Fruit fly (Drosophila melanogaster) whole organism, wandering third instar larva: ENCODE results near the gene Acp33A.

ENCODE experiments used
- Abd-B ChIP-seq: fragments of >200 bp; optimal IDR thresholded peaks from 2 replicates; lab custom pipeline; 2017; ENCODE audit warnings: missing biosample characterization, missing genetic modification characterization
- CG32264 ChIP-seq: fragments of 200-800 bp; sonication (Bioruptor generic); optimal IDR thresholded peaks from 2 replicates; lab custom pipeline; 2016; ENCODE audit warnings: missing biosample characterization, missing genetic modification characterization
- CG9705 ChIP-seq: fragments of 200-800 bp; sonication (Bioruptor generic); optimal IDR thresholded peaks from 2 replicates; lab custom pipeline; 2018; ENCODE audit warnings: missing biosample characterization, mild to moderate bottlenecking, missing genetic modification characterization
- CrebA ChIP-seq: fragments of 200-800 bp; sonication (Bioruptor generic); optimal IDR thresholded peaks from 2 replicates; lab custom pipeline; 2016; ENCODE audit warnings: missing biosample characterization, mild to moderate bottlenecking, missing genetic modification characterization, borderline replicate concordance
- Dfd ChIP-seq: fragments of >200 bp; optimal IDR thresholded peaks from 2 replicates; lab custom pipeline; 2017; ENCODE audit warnings: missing biosample characterization, missing genetic modification characterization
- Dif ChIP-seq: fragments of 200-275, 200-300 bp; sonication (Bioruptor generic); optimal IDR thresholded peaks from 2 replicates; lab custom pipeline; 2018; ENCODE audit warnings: missing biosample characterization, missing genetic modification characterization; ENCODE audit not compliant: partially characterized antibody
- GATAd ChIP-seq: sonication (Bioruptor generic); optimal IDR thresholded peaks from 2 replicates; lab custom pipeline; 2016; ENCODE audit warnings: missing biosample characterization, missing genetic modification characterization
- HLH106 ChIP-seq: fragments of 200-800 bp; optimal IDR thresholded peaks from 3 replicates; lab custom pipeline; 2019; ENCODE audit warnings: missing biosample characterization, mild to moderate bottlenecking, missing genetic modification characterization, moderate library complexity
- Hnf4 ChIP-seq: fragments of 200-800 bp; sonication (Bioruptor generic); optimal IDR thresholded peaks from 2 replicates; lab custom pipeline; 2016; ENCODE audit warnings: missing biosample characterization, mild to moderate bottlenecking, missing genetic modification characterization
- Hr78 ChIP-seq: fragments of >200 bp; optimal IDR thresholded peaks from 2 replicates; lab custom pipeline; 2017; ENCODE audit warnings: missing biosample characterization, missing genetic modification characterization
- Hr83 ChIP-seq: fragments of 200-300 bp; sonication (Bioruptor generic); optimal IDR thresholded peaks from 2 replicates; lab custom pipeline; 2016; ENCODE audit warnings: missing biosample characterization, mild to moderate bottlenecking, missing genetic modification characterization, moderate library complexity; ENCODE audit not compliant: poor library complexity, severe bottlenecking
- Jra ChIP-seq: sonication (Bioruptor generic); optimal IDR thresholded peaks from 2 replicates; lab custom pipeline; 2016; ENCODE audit warnings: missing biosample characterization, missing genetic modification characterization
- Mio ChIP-seq: sonication (Bioruptor generic); optimal IDR thresholded peaks from 2 replicates; lab custom pipeline; 2016; ENCODE audit warnings: missing biosample characterization, missing genetic modification characterization
- Myc ChIP-seq: fragments of >200 bp; optimal IDR thresholded peaks from 2 replicates; lab custom pipeline; 2017
- N ChIP-seq: fragments of >200 bp; optimal IDR thresholded peaks from 2 replicates; lab custom pipeline; 2018; ENCODE audit warnings: missing biosample characterization, missing external identifiers, missing genetic modification characterization
- OdsH ChIP-seq: fragments of 200-800 bp; sonication (Bioruptor generic); optimal IDR thresholded peaks from 2 replicates; lab custom pipeline; 2016; ENCODE audit warnings: missing biosample characterization, mild to moderate bottlenecking, missing genetic modification characterization
- Rel ChIP-seq, 2 experiments: fragments of 200-800 bp; sonication (Bioruptor generic) in 1 of 2; optimal IDR thresholded peaks; 2 replicates in 1 of 2; 3 replicates in 1 of 2; lab custom pipeline; 2016 to 2019; ENCODE audit warnings: mild to moderate bottlenecking in 2 of 2, missing biosample characterization in 2 of 2, missing genetic modification characterization in 2 of 2, moderate library complexity in 1 of 2
- Sp1 ChIP-seq: fragments of 200-800 bp; sonication (Bioruptor generic); optimal IDR thresholded peaks from 3 replicates; lab custom pipeline; 2019; ENCODE audit warnings: missing biosample characterization, mild to moderate bottlenecking, missing genetic modification characterization, moderate library complexity
- Vsx2 ChIP-seq: fragments of 200-300, 225-300 bp; sonication (Bioruptor generic); optimal IDR thresholded peaks from 2 replicates; lab custom pipeline; 2018; ENCODE audit warnings: missing biosample characterization, missing genetic modification characterization; ENCODE audit not compliant: partially characterized antibody
- br ChIP-seq: fragments of 200-800 bp; sonication (Bioruptor generic); optimal IDR thresholded peaks from 2 replicates; lab custom pipeline; 2016; ENCODE audit warnings: missing biosample characterization, missing genetic modification characterization
- brk ChIP-seq: fragments of 200-800 bp; sonication (Bioruptor generic); optimal IDR thresholded peaks from 2 replicates; lab custom pipeline; 2016; ENCODE audit warnings: missing biosample characterization, mild to moderate bottlenecking, missing genetic modification characterization
- dl ChIP-seq, 2 experiments: fragments of 175-275, 200-275 bp in 1 of 2; fragments of 200-275 bp in 1 of 2; sonication (Bioruptor generic); optimal IDR thresholded peaks; lab custom pipeline; 2018; ENCODE audit warnings: mild to moderate bottlenecking in 2 of 2, missing biosample characterization in 2 of 2, missing genetic modification characterization in 2 of 2, moderate library complexity in 2 of 2; ENCODE audit not compliant: partially characterized antibody in 2 of 2, insufficient read depth in 1 of 2
- ey ChIP-seq: fragments of 200-800 bp; sonication (Bioruptor generic); optimal IDR thresholded peaks from 2 replicates; lab custom pipeline; 2016; ENCODE audit warnings: missing biosample characterization, missing genetic modification characterization
- foxo ChIP-seq, 2 experiments: fragments of 200-800 bp; sonication (Bioruptor generic); optimal IDR thresholded peaks; 2 replicates in 1 of 2; 3 replicates in 1 of 2; lab custom pipeline; 2016 to 2017; ENCODE audit warnings: missing biosample characterization in 2 of 2, missing genetic modification characterization in 2 of 2
- h ChIP-seq: fragments of 200-800 bp; sonication (Bioruptor generic); optimal IDR thresholded peaks from 3 replicates; lab custom pipeline; 2016; ENCODE audit warnings: missing biosample characterization, mild to moderate bottlenecking, missing genetic modification characterization
- lola ChIP-seq: fragments of >200 bp; optimal IDR thresholded peaks from 2 replicates; lab custom pipeline; 2017; ENCODE audit warnings: missing biosample characterization, missing genetic modification characterization
- psq ChIP-seq: fragments of 200-800 bp; sonication (Bioruptor generic); optimal IDR thresholded peaks from 3 replicates; lab custom pipeline; 2017; ENCODE audit warnings: missing biosample characterization, mild to moderate bottlenecking, missing genetic modification characterization, moderate library complexity
- rgr ChIP-seq: fragments of 200-800 bp; sonication (Bioruptor generic); optimal IDR thresholded peaks from 3 replicates; lab custom pipeline; 2016; ENCODE audit warnings: missing biosample characterization, mild to moderate bottlenecking, missing genetic modification characterization
- sage ChIP-seq: fragments of 200-800 bp; sonication (Bioruptor generic); optimal IDR thresholded peaks from 2 replicates; lab custom pipeline; 2016; ENCODE audit warnings: missing biosample characterization, mild to moderate bottlenecking, missing genetic modification characterization
- sv ChIP-seq: fragments of 200-800 bp; sonication (Bioruptor generic); optimal IDR thresholded peaks from 3 replicates; lab custom pipeline; 2016; ENCODE audit warnings: missing biosample characterization, missing genetic modification characterization
- tai ChIP-seq: sonication (Bioruptor generic); optimal IDR thresholded peaks from 2 replicates; lab custom pipeline; 2016; ENCODE audit warnings: missing biosample characterization, missing genetic modification characterization
- woc ChIP-seq: sonication (Bioruptor generic); optimal IDR thresholded peaks from 2 replicates; lab custom pipeline; 2016; ENCODE audit warnings: missing biosample characterization, mild to moderate bottlenecking, missing genetic modification characterization

Gene Acp33A

dm6 chr2L:11591578-11591977, at the start of gene Acp33A:
Acp33A (minus strand) TSS chr2L:11591678.
- no peak for TF ChIP-seq h (GFP tag; lab: Kevin White, UChicago)
- TF ChIP-seq Dfd (GFP tag; lab: Kevin White, UChicago) = no peak
- TF ChIP-seq Mio (GFP tag; lab: Kevin White, UChicago) = no peak
- no peak for TF ChIP-seq brk (GFP tag; lab: Kevin White, UChicago)
- no peak for TF ChIP-seq GATAd (GFP tag; lab: Kevin White, UChicago)
- TF ChIP-seq HLH106 = no peak
- TF ChIP-seq Myc (lab: Kevin White, UChicago) = no peak
- no peak for TF ChIP-seq sage
- no peak for TF ChIP-seq CG9705 (GFP tag; lab: Kevin White, UChicago)
- TF ChIP-seq foxo (GFP tag; optimal IDR thresholded peaks at IDR 0.05; lab: Kevin White, UChicago) = no peak
- TF ChIP-seq OdsH (GFP tag; lab: Kevin White, UChicago) = no peak
- TF ChIP-seq tai (GFP tag; lab: Kevin White, UChicago) = no peak

- no peak for TF ChIP-seq Hr78 (GFP tag; lab: Kevin White, UChicago)
- TF ChIP-seq tai (GFP tag; lab: Kevin White, UChicago) = no peak
- TF ChIP-seq Abd-B = no peak
- TF ChIP-seq Hnf4 (GFP tag; lab: Kevin White, UChicago) = no peak
- TF ChIP-seq Vsx2 = no peak
- TF ChIP-seq Rel (GFP tag; optimal IDR thresholded peaks at IDR 0.05; lab: Kevin White, UChicago) = no peak
- no peak for TF ChIP-seq Rel (tag; optimal IDR thresholded peaks at IDR 0.05; lab: Kevin White, UChicago)
- TF ChIP-seq lola (GFP tag; lab: Kevin White, UChicago) = no peak
- no peak for TF ChIP-seq CrebA
- TF ChIP-seq Sp1 (GFP tag; lab: Kevin White, UChicago) = no peak
- no peak for TF ChIP-seq N (GFP tag; lab: Kevin White, UChicago)
- no peak for TF ChIP-seq h (GFP tag; lab: Kevin White, UChicago)
- no peak for TF ChIP-seq CG32264 (GFP tag; lab: Kevin White, UChicago)
- TF ChIP-seq sage = no peak
- TF ChIP-seq OdsH (GFP tag; lab: Kevin White, UChicago) = no peak
- no peak for TF ChIP-seq GATAd (GFP tag; lab: Kevin White, UChicago)
Measured at dm6 chr2L:11628292-11628691, 36.8 kb upstream of the Acp33A start.

dm6 chr2L:11624190-11624589, 32.7 kb upstream of the Acp33A start:
- TF ChIP-seq woc (GFP tag; lab: Kevin White, UChicago) = no peak
- TF ChIP-seq GATAd (GFP tag; lab: Kevin White, UChicago) = no peak
- TF ChIP-seq Vsx2 = no peak
- TF ChIP-seq h (GFP tag; lab: Kevin White, UChicago) = no peak
- TF ChIP-seq Mio (GFP tag; lab: Kevin White, UChicago) = no peak
- TF ChIP-seq Abd-B = no peak
- TF ChIP-seq tai (GFP tag; lab: Kevin White, UChicago) = no peak
- TF ChIP-seq HLH106 = no peak
- TF ChIP-seq Hr78 (GFP tag; lab: Kevin White, UChicago) = no peak
- TF ChIP-seq Hr83 (GFP tag; lab: Kevin White, UChicago) = no peak

dm6 chr2L:11611672-11612071, 20.2 kb upstream of the Acp33A start, which contains the start of gene spag4:
spag4 (minus strand) TSS chr2L:11611772.
- TF ChIP-seq Dif (no peak), CG9705 (GFP tag; lab: Kevin White, UChicago) (no peak), Dfd (GFP tag; lab: Kevin White, UChicago) (no peak), sv (GFP tag; lab: Kevin White, UChicago) (no peak), dl (GFP tag; optimal IDR thresholded peaks at IDR 0.05; lab: Kevin White, UChicago; ENCODE audit: insufficient read depth in 1 of 2, partially characterized antibody in 2 of 2) (no peak), Mio (GFP tag; lab: Kevin White, UChicago) (no peak), N (GFP tag; lab: Kevin White, UChicago) (no peak), psq (no peak), Vsx2 (no peak), CrebA (no peak), rgr (GFP tag; lab: Kevin White, UChicago) (no peak), HLH106 (no peak), ey (no peak), Jra (GFP tag; lab: Kevin White, UChicago) (no peak), lola (GFP tag; lab: Kevin White, UChicago) (no peak), sage (no peak), br (GFP tag; lab: Kevin White, UChicago) (no peak)
